Worm (Caenorhabditis elegans) whole organism, mixed stage, embryonic: ENCODE measurements around the gene Y67D8A.2.

ENCODE experiments used
- M03D4.4 ChIP-seq: sonication (generic microtip); optimal IDR thresholded peaks from 2 replicates; lab custom pipeline; 2017; ENCODE audit warnings: mild to moderate bottlenecking, missing genetic modification characterization, missing compliant biosample characterization
- bed-3 ChIP-seq: fragments of 200-800 bp; sonication (Bioruptor generic); optimal IDR thresholded peaks from 3 replicates; lab custom pipeline; 2018; ENCODE audit warnings: mild to moderate bottlenecking, missing genetic modification characterization, moderate library complexity, missing compliant biosample characterization
- blmp-1 ChIP-seq: fragments of 150-350 bp; optimal IDR thresholded peaks from 2 replicates; lab custom pipeline; 2014; ENCODE audit warnings: missing biosample characterization, missing genetic modification characterization
- ceh-39 ChIP-seq: fragments of 150-350 bp; optimal IDR thresholded peaks from 2 replicates; lab custom pipeline; 2014; ENCODE audit warnings: missing biosample characterization, missing genetic modification characterization
- ceh-83 ChIP-seq: fragments of 200-800 bp; sonication (Bioruptor generic); optimal IDR thresholded peaks from 2 replicates; lab custom pipeline; 2018; ENCODE audit warnings: mild to moderate bottlenecking, missing genetic modification characterization, missing compliant biosample characterization
- ces-1 ChIP-seq: fragments of 150-350 bp; optimal IDR thresholded peaks from 2 replicates; lab custom pipeline; 2014; ENCODE audit warnings: missing biosample characterization, missing genetic modification reagents, missing genetic modification characterization
- cnd-1 ChIP-seq: fragments of 200-800 bp; sonication (Bioruptor generic); optimal IDR thresholded peaks from 2 replicates; lab custom pipeline; 2018; ENCODE audit warnings: mild to moderate bottlenecking, missing genetic modification characterization, missing compliant biosample characterization
- drap-1 ChIP-seq: fragments of 200-800 bp; sonication (Bioruptor generic); optimal IDR thresholded peaks from 3 replicates; lab custom pipeline; 2018; ENCODE audit warnings: mild to moderate bottlenecking, missing genetic modification characterization, missing compliant biosample characterization
- elt-1 ChIP-seq: sonication (generic microtip); optimal IDR thresholded peaks from 2 replicates; lab custom pipeline; 2017; ENCODE audit warnings: missing genetic modification characterization, mild to moderate bottlenecking, missing compliant biosample characterization, antibody characterized with exemption, moderate library complexity, borderline replicate concordance; ENCODE audit not compliant: insufficient read depth
- elt-3 ChIP-seq: fragments of 150-350 bp; optimal IDR thresholded peaks from 2 replicates; lab custom pipeline; 2014; ENCODE audit warnings: missing biosample characterization, missing genetic modification characterization
- flh-1 ChIP-seq: fragments of 200-800 bp; sonication (Bioruptor generic); optimal IDR thresholded peaks from 2 replicates; lab custom pipeline; 2018; ENCODE audit warnings: mild to moderate bottlenecking, missing genetic modification characterization, moderate library complexity, missing compliant biosample characterization
- hlh-1 ChIP-seq: fragments of 150-350 bp; optimal IDR thresholded peaks from 2 replicates; lab custom pipeline; 2014; ENCODE audit warnings: missing biosample characterization, missing genetic modification reagents, missing genetic modification characterization
- lsy-2 ChIP-seq: fragments of 150-350 bp; optimal IDR thresholded peaks from 2 replicates; lab custom pipeline; 2014; ENCODE audit warnings: missing biosample characterization, missing genetic modification characterization
- mab-5 ChIP-seq: fragments of 150-350 bp; optimal IDR thresholded peaks from 2 replicates; lab custom pipeline; 2014; ENCODE audit warnings: missing biosample characterization, missing genetic modification characterization
- mep-1 ChIP-seq: fragments of 150-350 bp; optimal IDR thresholded peaks from 2 replicates; lab custom pipeline; 2017; ENCODE audit warnings: missing biosample characterization, missing genetic modification reagents, missing genetic modification characterization, inconsistent platforms
- nhr-12 ChIP-seq: fragments of 150-350 bp; optimal IDR thresholded peaks from 2 replicates; lab custom pipeline; 2014; ENCODE audit warnings: missing biosample characterization, missing genetic modification characterization
- nhr-2 ChIP-seq: fragments of 150-350 bp; optimal IDR thresholded peaks from 2 replicates; lab custom pipeline; 2014; ENCODE audit warnings: missing biosample characterization, missing genetic modification characterization
- nhr-237 ChIP-seq: fragments of 150-350 bp; optimal IDR thresholded peaks from 2 replicates; lab custom pipeline; 2014; ENCODE audit warnings: missing biosample characterization, missing genetic modification characterization
- nhr-28 ChIP-seq: fragments of 150-350 bp; optimal IDR thresholded peaks from 2 replicates; lab custom pipeline; 2014; ENCODE audit warnings: missing biosample characterization, missing genetic modification characterization
- nhr-76 ChIP-seq: sonication (generic microtip); optimal IDR thresholded peaks from 2 replicates; lab custom pipeline; 2017; ENCODE audit warnings: missing biosample characterization, missing genetic modification characterization
- pha-4 ChIP-seq: fragments of 150-350 bp; optimal IDR thresholded peaks from 2 replicates; lab custom pipeline; 2018; ENCODE audit warnings: missing biosample characterization, missing genetic modification reagents, missing genetic modification characterization
- sem-2 ChIP-seq: fragments of 200-800 bp; sonication (Bioruptor generic); optimal IDR thresholded peaks from 2 replicates; lab custom pipeline; 2018; ENCODE audit warnings: mild to moderate bottlenecking, missing genetic modification characterization, missing compliant biosample characterization
- snpc-4 ChIP-seq: fragments of 150-350 bp; optimal IDR thresholded peaks from 2 replicates; lab custom pipeline; 2014; ENCODE audit warnings: missing biosample characterization, missing genetic modification characterization
- sptf-1 ChIP-seq: sonication (generic microtip); optimal IDR thresholded peaks from 2 replicates; lab custom pipeline; 2017; ENCODE audit warnings: mild to moderate bottlenecking, missing genetic modification characterization, moderate library complexity, missing compliant biosample characterization
- tbx-8 ChIP-seq: fragments of 200-800 bp; sonication (Bioruptor generic); optimal IDR thresholded peaks from 2 replicates; lab custom pipeline; 2018; ENCODE audit warnings: mild to moderate bottlenecking, missing genetic modification characterization, moderate library complexity, missing compliant biosample characterization
- unc-39 ChIP-seq: fragments of 150-350 bp; optimal IDR thresholded peaks from 2 replicates; lab custom pipeline; 2014; ENCODE audit warnings: missing biosample characterization, missing genetic modification characterization
- unc-62 ChIP-seq: fragments of 150-350 bp; optimal IDR thresholded peaks from 2 replicates; lab custom pipeline; 2014; ENCODE audit warnings: missing biosample characterization, missing genetic modification reagents, missing genetic modification characterization
- zip-8 ChIP-seq: fragments of 150-350 bp; optimal IDR thresholded peaks from 2 replicates; lab custom pipeline; 2014; ENCODE audit warnings: missing biosample characterization, missing genetic modification characterization
- ztf-11 ChIP-seq: fragments of 150-350 bp; optimal IDR thresholded peaks from 2 replicates; lab custom pipeline; 2014; ENCODE audit warnings: missing biosample characterization, missing genetic modification characterization

Y67D8A.2 gene

DNA sequence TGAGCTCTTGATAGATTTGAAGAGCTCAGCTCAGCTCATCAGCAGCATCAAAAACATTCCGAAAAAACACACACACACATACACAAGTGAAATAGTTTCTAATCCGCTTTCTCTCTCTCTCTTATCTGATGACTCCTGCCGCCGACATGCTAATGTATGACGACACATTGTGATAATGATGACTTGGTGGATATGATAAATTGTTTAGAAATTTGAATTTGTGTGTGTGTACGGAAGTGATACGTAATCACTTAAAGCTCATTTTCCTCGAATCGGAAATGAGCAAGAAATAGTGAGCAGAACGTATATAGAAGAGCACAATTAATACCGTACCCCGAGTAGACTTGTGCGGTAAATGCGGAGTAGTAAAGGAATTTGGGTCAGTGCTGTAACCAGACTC, 24.6 kb downstream of the Y67D8A.2 start:
- no peak for TF ChIP-seq lsy-2 (tag; lab: Kevin White, UChicago)
- TF ChIP-seq, all 35 proteins: peak for 0

DNA sequence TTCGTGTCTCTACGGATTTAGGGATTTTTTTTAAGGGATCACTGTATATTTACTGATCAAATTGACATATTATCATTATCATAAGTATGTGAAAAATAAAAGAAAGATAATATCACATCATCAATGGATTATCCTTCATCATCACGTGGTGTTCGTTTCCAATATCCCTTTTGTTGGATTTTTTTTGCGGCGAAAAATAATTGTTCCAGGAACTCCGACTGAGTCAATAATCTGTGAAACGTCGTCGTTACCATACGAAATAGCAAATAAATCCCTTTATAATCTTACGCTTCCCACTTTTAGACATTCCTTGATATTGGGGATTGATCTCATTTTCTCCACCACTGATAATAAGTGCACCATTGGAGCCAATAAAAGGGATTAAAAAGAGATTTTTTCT, 27.8 kb downstream of the Y67D8A.2 start:
- no peak for TF ChIP-seq nhr-76
- TF ChIP-seq nhr-2 = no peak
- TF ChIP-seq ceh-83 = no peak
- no peak for TF ChIP-seq pha-4 (tag; lab: Kevin White, UChicago)
- TF ChIP-seq, all 35 proteins: peak for 0

DNA sequence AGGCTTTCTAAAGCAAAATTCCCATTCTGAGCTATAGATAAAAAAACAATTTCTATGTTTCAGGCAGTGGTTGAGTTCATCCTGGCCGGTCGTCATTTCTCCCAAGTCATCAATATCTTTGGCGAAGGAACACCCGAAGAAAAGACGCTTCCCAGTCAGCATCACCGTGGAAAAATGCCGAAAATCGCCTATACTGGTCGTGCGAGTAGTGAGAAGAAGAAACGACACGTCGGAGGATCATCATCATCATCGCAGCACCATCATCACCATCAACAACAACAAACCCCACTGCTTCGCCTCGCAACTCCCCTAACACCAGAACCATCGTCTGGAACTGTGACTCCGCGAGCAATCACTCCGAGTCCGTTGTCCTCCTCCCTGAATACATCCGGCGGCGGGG, 29.3 kb downstream of the Y67D8A.2 start:
- TF ChIP-seq mep-1 (no peak), lsy-2 (tag; lab: Kevin White, UChicago) (no peak), elt-3 (tag; lab: Kevin White, UChicago) (no peak), nhr-28 (tag; lab: Kevin White, UChicago) (no peak), ceh-39 (no peak), drap-1 (GFP tag; lab: Kevin White, UChicago) (no peak), hlh-1 (no peak), tbx-8 (no peak), cnd-1 (no peak), nhr-2 (no peak), nhr-237 (no peak), flh-1 (GFP tag; lab: Kevin White, UChicago) (no peak), pha-4 (tag; lab: Kevin White, UChicago) (no peak), nhr-76 (no peak)
- TF ChIP-seq, all 35 proteins: peak for 0

DNA sequence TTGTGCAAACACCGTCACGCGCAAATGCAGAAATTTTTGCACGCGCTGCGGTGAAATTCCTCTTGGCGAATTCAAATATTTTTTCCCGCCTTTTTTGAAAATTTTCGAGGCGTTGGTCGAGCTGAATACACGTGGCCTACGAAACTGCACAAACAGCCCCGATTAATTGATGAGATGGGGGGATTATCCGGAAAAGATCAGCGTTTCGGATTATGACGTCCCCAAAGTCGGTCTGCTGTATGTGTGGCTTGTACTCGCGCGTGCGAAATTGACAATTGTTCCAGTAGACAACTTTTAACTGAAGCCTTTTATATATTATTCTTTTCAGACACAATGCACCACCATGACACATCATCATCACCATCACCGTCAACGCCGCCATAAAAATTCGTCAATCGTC, 29.8 kb downstream of the Y67D8A.2 start:
- TF ChIP-seq ceh-83 (no peak), cnd-1 (no peak), sptf-1 (tag; lab: Kevin White, UChicago) (no peak), tbx-8 (no peak), elt-3 (tag; lab: Kevin White, UChicago) (no peak), snpc-4 (tag; lab: Kevin White, UChicago) (no peak), unc-39 (tag; lab: Kevin White, UChicago) (no peak), nhr-76 (no peak), blmp-1 (tag; lab: Kevin White, UChicago) (no peak), mep-1 (no peak), bed-3 (GFP tag; lab: Kevin White, UChicago) (no peak), ces-1 (GFP tag; lab: Kevin White, UChicago) (no peak), flh-1 (GFP tag; lab: Kevin White, UChicago) (no peak), M03D4.4 (tag; lab: Kevin White, UChicago) (no peak)

DNA sequence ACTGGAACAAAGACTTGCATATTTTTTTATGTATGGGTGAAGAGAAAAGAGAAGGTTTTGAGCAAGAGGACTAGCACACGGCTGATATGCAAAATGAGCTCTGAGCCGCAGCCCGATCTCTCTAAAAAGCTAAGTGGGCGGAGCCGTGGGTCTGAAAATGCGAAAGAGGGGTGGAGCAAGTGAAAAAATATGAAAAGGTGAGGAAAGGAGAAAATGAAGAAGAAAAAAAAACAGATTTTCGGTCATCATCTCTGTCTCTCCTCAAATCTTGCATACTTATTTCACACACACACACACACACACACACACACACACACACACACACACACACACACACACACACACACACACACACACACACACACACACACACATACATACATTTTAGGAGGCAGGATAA, 32.2 kb downstream of the Y67D8A.2 start, which contains the start of gene dmd-9:
Gene dmd-9 (minus strand): TSS at position 101 of the 400 bp plus-strand sequence.
- no peak for TF ChIP-seq sem-2 (GFP tag; lab: Kevin White, UChicago)
- TF ChIP-seq nhr-12 (tag; lab: Kevin White, UChicago) = no peak
- no peak for TF ChIP-seq mep-1
- no peak for TF ChIP-seq drap-1 (GFP tag; lab: Kevin White, UChicago)
- no peak for TF ChIP-seq elt-1 (tag; lab: Kevin White, UChicago)
- no peak for TF ChIP-seq bed-3 (GFP tag; lab: Kevin White, UChicago)
- TF ChIP-seq M03D4.4 (tag; lab: Kevin White, UChicago) = peak; percentile 4
- TF ChIP-seq, all 35 proteins: peak for 1

DNA sequence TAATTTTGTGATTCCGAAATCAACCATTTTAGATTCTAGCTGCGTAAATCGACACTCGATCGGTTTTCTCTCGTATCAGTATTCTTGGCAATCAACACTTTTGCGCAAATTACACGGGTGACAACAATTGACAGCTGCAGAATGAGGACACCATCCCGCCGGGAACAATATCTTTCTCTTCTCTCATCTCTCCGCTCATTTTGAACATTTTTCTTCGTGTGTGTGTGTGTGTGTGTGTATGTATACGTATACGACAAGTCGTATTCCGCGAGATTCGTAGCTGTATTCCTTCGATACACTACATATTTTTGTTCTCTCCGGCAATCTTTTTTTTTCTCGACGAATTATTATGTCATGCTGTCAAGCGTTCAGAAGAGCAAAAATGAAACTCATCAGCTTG, 34.6 kb downstream of the Y67D8A.2 start:
- TF ChIP-seq sptf-1 (tag; lab: Kevin White, UChicago) (no peak), tbx-8 (no peak), zip-8 (tag; lab: Kevin White, UChicago) (no peak), cnd-1 (no peak), ceh-39 (no peak), ztf-11 (tag; lab: Kevin White, UChicago) (no peak), unc-62 (GFP tag; lab: Kevin White, UChicago) (peak; percentile 38), hlh-1 (peak; percentile 60), snpc-4 (tag; lab: Kevin White, UChicago) (no peak)

DNA sequence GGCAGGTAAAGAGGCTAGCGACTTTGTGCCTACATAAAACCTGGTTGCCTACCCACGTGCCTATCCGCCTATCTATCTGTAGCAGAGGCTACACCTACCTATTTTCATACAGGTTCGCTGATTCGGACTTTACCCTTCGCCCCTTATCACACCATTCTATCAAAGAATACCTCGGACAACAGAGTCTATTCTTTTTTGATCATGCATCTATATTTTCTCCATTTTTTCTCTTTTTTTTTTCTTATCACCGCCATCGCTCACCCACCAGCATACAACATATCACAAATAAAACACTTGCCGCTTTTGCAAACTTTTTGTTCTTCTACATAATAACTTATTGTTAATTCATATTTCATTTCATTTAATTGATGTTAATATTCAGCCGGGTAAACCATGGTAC, 36.3 kb downstream of the Y67D8A.2 start, which contains the start of gene T26C12.1:
Gene T26C12.1 (plus strand): TSS at position 383 of the 400 bp plus-strand sequence.
- no peak for TF ChIP-seq bed-3 (GFP tag; lab: Kevin White, UChicago)
- no peak for TF ChIP-seq mab-5
- no peak for TF ChIP-seq sptf-1 (tag; lab: Kevin White, UChicago)
- TF ChIP-seq elt-1 (tag; lab: Kevin White, UChicago) = no peak
- no peak for TF ChIP-seq nhr-2
- TF ChIP-seq tbx-8 = no peak
- no peak for TF ChIP-seq mep-1
